Worm (Caenorhabditis elegans) whole organism, dauer: ENCODE measurements around the gene adh-1.

Experiments
- unc-62 ChIP-seq: sonication (generic microtip); optimal IDR thresholded peaks from 2 replicates; lab custom pipeline; 2017; ENCODE audit warnings: missing biosample characterization, missing genetic modification reagents, missing genetic modification characterization

Gene adh-1

ce11 chrV:11862817-11863216 lies 25.2 kb upstream of the adh-1 start, which contains the start of gene R13H4.6:
Gene R13H4.6 (plus strand): TSS chrV:11863117.
- TF ChIP-seq unc-62 (GFP tag; lab: Kevin White, UChicago) = no peak

DNA sequence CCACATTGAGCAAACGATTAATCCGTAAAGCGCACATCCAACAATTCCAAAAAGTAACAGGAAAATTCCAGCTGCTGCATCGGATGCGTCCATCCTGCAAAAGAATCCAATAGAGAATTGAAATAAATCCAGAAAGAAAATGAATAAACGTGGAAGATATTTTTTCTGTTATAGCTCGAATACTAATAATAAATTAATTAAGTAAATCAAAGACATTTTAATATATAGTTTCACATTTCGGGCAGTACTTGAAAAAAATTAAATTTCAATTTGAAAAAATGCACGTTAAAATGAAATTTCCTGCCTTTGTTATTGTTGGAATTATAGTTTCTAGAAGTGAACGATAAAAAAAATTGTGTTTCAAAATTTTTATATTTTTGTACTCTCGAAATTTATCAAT lies 19.9 kb upstream of the adh-1 start, which contains the start of gene R13H4.7:
Gene R13H4.7, minus strand, starts transcription at position 101 of the 400 bp plus-strand sequence.
- TF ChIP-seq unc-62 (GFP tag; lab: Kevin White, UChicago) = no peak

- TF ChIP-seq unc-62 (GFP tag; lab: Kevin White, UChicago) = no peak
Measured at ce11 chrV:11875060-11875459, 13.0 kb upstream of the adh-1 start, which contains the start of gene sulp-4. Gene sulp-4 (plus strand): TSS chrV:11875360.

DNA sequence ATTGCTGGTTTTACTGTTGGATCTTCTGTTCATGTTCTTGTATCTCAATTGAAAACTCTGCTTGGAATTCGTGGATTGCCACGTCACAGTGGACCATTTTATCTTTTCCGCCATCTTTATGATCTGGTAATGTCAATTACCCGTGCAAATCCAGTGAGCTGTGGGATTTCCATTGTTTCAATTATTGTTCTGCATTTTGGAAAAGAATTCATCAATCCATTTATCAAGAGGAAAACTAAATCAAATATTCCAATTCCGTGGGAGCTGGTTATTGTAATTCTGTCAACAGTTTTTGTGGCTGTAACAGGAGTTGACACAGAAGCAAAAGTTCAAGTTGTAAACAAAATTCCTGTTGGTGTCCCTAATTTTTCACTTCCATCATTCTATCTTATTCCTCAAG lies 11.4 kb upstream of the adh-1 start:
- TF ChIP-seq unc-62 (GFP tag; lab: Kevin White, UChicago) = no peak

DNA sequence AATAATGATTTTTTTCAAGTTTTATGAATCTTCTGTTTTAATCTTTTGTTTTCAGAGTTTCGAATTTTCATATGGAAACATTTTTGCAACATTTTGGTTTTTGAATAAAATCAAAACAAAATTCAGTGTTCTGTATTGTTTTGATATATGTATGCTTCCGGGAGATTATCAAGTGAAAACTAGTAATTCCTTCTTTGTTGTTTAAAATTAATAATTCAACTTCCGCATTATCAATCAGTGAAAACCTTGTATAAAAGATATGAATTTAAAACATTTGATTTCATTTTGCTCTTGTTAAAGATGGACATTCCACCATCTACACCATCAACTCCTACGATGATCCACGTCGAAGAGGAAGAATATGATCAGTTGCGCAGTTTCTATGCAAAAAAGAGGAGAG lies 8.3 kb upstream of the adh-1 start, which contains the start of gene sulp-5:
Gene sulp-5, plus strand, starts transcription at position 301 of the 400 bp plus-strand sequence.
- TF ChIP-seq unc-62 (GFP tag; lab: Kevin White, UChicago) = no peak

DNA sequence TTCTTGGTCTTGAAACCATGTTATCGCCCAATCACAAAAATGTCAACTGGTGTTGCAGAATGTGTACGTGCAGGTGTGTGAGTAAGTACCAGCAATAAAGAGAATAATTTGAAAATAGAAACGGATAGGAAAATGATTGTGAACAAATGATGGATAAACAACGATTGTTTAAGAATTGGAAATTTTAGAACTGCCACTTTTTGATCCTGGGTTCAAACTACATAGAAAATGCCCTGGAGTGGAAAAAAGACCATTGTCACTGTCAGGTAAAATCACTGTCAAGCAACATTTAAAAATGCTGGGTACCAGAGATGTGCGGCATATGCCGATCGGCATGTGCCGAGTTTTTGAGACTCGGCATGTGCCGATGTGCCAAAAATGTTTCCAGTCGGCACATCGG lies 4.8 kb upstream of the adh-1 start:
- no peak for TF ChIP-seq unc-62 (GFP tag; lab: Kevin White, UChicago)

DNA sequence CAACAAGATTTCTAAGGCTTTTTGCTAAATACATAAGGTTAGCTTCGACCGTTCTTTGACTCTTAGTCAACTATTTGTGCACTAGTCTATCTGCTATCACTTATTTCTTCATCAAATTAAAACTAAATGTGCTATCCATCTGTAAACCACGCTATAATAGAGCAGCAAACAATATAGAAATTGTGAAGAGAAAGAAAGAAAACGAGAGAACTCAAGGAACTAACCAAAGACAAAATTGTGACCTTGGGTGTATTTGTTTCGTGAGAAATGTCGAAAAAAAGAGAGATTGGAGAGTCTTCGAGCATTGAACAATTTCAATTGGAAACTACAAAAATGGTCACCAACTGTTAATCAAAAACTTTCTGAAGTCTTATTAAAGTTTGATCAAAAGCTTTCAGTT lies 3.0 kb upstream of the adh-1 start:
- TF ChIP-seq unc-62 (GFP tag; lab: Kevin White, UChicago) = no peak

DNA sequence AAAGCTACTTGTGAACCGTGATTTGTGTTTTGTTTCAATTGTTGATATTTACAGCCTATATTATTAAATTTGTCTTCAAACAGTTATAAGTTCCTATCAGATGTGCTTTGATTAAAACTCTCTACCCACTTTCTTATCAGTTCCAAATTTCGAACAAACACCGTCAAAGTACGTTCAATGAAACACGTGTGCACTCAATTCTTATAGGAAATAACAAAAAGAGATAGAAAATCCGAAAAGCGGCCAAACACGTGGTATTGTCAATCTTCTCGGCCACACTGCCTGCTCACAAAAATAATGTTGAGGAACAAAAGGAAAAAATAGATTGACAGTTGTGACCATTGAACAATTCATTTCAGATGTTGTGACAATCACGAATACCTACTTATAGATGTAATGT lies 2.1 kb upstream of the adh-1 start:
- TF ChIP-seq unc-62 (GFP tag; lab: Kevin White, UChicago) = no peak

DNA sequence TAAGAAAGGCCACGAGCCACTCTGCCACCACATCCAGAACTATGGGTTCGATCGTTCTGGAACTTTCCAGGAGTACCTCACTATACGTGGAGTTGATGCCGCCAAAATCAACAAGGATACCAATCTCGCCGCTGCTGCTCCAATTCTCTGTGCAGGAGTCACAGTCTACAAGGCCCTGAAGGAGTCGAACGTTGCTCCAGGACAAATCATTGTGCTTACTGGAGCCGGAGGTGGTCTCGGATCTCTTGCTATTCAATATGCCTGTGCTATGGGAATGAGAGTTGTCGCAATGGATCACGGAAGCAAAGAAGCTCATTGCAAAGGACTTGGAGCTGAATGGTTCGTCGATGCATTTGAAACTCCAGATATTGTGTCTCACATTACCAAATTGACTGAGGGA lies 608 bp downstream of the adh-1 start:
- TF ChIP-seq unc-62 (GFP tag; lab: Kevin White, UChicago) = no peak

DNA sequence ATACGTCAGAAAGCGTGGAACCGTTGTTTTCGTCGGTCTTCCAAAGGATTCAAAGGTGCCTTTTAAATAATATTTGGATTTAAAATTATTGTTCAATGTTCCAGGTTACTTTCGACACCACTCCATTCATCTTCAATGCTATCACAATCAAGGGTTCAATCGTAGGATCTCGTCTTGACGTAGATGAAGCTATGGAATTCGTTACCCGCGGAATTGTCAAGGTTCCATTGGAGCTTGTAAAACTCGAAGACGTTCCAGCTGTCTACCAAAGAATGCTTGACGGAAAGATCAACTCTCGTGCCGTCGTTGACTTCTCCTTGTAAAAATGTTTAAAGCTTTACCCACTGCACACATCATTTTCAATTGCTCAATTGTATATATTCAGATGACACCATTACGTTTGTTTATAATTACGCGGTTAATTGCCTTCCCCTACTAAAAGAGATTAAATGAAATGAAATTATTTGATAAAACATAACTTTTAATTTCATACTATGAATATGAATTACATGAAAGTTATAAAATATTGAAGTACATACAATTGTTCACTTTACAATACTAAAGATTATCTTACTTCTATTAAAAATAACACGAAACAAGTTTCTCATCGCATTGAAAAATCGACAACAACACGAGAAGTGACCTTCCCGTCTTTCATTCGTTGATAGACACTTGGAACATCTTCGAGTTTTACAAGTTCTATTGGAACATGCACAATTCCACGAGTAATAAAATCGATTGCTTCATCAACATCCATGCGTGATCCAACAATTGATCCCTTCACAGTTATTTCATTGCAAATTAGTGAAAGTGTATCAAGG lies 1.3 kb downstream of the adh-1 start:
- TF ChIP-seq unc-62 (GFP tag; lab: Kevin White, UChicago) = no peak

DNA sequence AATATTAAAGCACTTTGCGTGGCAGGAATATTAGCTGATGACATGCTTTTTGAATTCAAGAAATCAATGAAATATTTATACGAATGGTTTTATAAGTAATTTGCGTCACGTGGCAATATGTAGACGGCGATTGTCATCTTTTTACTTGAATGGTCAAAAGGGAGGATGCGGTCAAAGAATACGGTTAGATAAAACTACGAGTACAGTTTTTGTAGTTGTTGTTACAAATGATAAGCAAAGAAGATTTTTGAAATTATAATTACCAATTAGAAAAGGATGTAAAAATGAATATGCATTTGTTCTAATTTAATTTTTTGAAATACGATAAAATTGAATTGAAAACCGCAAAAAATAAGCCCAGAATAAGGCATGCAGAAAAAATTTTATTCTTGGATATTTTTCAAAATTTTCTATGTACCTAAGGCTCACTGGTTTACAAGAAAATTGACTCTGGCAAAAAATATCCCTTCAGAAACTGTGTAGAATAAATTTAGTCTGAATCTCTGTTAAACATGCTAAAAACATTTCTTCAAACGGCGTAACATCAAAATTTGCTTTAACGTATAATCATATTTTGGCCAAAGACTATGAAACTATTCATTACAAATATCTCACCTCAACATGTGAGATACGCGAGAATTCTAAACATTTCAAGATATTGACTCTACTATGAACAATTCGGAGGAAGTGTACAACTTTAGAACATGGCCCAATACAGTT lies 3.3 kb downstream of the adh-1 start, which contains the start of the genes sodh-2 and srx-76:
Gene sodh-2, minus strand, starts transcription at position 101 of the 720 bp plus-strand sequence.
Gene srx-76, plus strand, starts transcription at position 670 of the 720 bp plus-strand sequence.
- no peak for TF ChIP-seq unc-62 (GFP tag; lab: Kevin White, UChicago)

- no peak for TF ChIP-seq unc-62 (GFP tag; lab: Kevin White, UChicago)
Measured at ce11 chrV:11893975-11894374, 5.9 kb downstream of the adh-1 start, which contains the start of gene K12G11.6. Gene K12G11.6 (plus strand): TSS chrV:11894331.

DNA sequence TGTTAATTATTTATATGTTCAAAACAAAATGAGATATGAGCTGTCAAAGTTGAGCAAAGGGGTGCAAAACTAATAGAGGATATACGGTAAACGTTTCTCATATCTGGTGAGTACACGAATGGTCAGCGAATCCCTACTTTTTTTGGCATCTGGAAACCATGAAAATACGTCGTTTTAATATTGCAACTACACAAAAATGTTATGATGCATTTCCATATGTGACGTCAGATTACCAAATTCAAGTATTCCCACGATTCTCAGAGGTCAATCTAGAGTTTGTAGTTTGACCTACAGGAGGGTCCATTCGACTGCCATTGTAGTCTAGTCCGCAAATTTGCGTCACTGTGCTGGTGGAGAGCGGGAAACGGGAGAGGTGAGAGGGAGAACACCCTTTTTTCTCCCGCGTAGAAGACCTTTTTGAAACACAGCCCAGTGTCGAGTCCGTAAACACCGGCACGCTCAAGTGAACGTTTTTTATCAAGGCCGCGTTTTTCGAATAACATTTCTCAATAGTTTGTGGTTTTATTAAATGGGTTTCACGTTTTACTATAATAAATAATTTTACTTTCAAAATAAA lies 8.4 kb downstream of the adh-1 start:
- no peak for TF ChIP-seq unc-62 (GFP tag; lab: Kevin White, UChicago)

ce11 chrV:11897604-11898003 lies 9.6 kb downstream of the adh-1 start:
- no peak for TF ChIP-seq unc-62 (GFP tag; lab: Kevin White, UChicago)

ce11 chrV:11899149-11899548 lies 11.1 kb downstream of the adh-1 start, which contains the start of gene sma-1:
Gene sma-1 (plus strand): TSS chrV:11899449.
- no peak for TF ChIP-seq unc-62 (GFP tag; lab: Kevin White, UChicago)

DNA sequence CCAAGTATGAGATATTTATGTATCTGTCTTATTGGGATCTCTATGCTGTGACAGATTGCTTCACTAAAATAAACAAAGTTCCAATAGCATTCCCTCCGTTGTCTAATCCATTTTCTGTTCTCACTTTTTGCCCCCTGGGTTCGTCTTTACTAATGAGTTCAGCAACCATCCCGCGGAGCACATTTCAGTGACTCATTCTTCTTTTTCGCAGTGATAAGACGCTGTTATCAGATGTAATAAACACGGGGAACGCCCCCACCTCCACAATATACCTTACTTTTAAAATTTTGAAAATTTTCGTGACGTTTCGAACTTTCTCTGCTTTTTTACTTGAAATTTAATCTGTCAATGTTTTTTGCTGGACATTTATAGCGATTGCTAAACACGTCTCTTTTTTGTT lies 12.1 kb downstream of the adh-1 start:
- TF ChIP-seq unc-62 (GFP tag; lab: Kevin White, UChicago) = no peak
